Fruit fly (Drosophila melanogaster) whole organism, embryonic: ENCODE measurements around the gene miple2.

Source experiments
- ATbp ChIP-seq: fragments of 200-800 bp; sonication (Bioruptor generic); optimal IDR thresholded peaks from 2 replicates; lab custom pipeline; 2017; ENCODE audit warnings: missing biosample characterization, mild to moderate bottlenecking, missing genetic modification characterization, missing genetic modification reagents
- Asciz ChIP-seq: fragments of 200-800 bp; sonication (Bioruptor generic); optimal IDR thresholded peaks from 2 replicates; lab custom pipeline; 2017; ENCODE audit warnings: missing biosample characterization, mild to moderate bottlenecking, missing genetic modification characterization, missing genetic modification reagents
- BtbVII ChIP-seq: fragments of 200-800 bp; sonication (Bioruptor generic); optimal IDR thresholded peaks from 3 replicates; lab custom pipeline; 2017; ENCODE audit warnings: missing biosample characterization, mild to moderate bottlenecking, missing genetic modification characterization
- CG10147 ChIP-seq: fragments of 200-800 bp; sonication (Bioruptor generic); optimal IDR thresholded peaks from 2 replicates; lab custom pipeline; 2019; ENCODE audit warnings: missing biosample characterization, mild to moderate bottlenecking, missing genetic modification characterization, moderate library complexity
- CG11696 ChIP-seq: fragments of 200-800 bp; sonication (Bioruptor generic); IDR thresholded peaks from 2 replicates; pipeline ENCODE4 v1.3.6; 2022; ENCODE audit warnings: missing biosample characterization, missing genetic modification characterization
- CG11723 ChIP-seq: fragments of 200-800 bp; sonication (Bioruptor generic); optimal IDR thresholded peaks from 2 replicates; lab custom pipeline; 2017; ENCODE audit warnings: missing biosample characterization, mild to moderate bottlenecking, missing genetic modification characterization
- CG12744 ChIP-seq: fragments of 200-800 bp; sonication (Bioruptor generic); optimal IDR thresholded peaks from 2 replicates; lab custom pipeline; 2016; ENCODE audit warnings: missing biosample characterization, missing genetic modification characterization
- CG13775 ChIP-seq: fragments of 200-800 bp; sonication (Bioruptor generic); optimal IDR thresholded peaks from 3 replicates; lab custom pipeline; 2017; ENCODE audit warnings: missing biosample characterization, mild to moderate bottlenecking, missing genetic modification characterization
- CG14965 ChIP-seq: fragments of 200-800 bp; sonication (Bioruptor generic); optimal IDR thresholded peaks from 2 replicates; lab custom pipeline; 2016; ENCODE audit warnings: missing biosample characterization, missing genetic modification characterization, borderline replicate concordance
- CG17829 ChIP-seq: fragments of 200-800 bp; optimal IDR thresholded peaks from 2 replicates; lab custom pipeline; 2019; ENCODE audit warnings: missing biosample characterization, mild to moderate bottlenecking, missing genetic modification characterization, moderate library complexity
- CG31224 ChIP-seq: fragments of 200-800 bp; sonication (Bioruptor generic); IDR thresholded peaks from 2 replicates; pipeline ENCODE4 v1.3.6; 2022; ENCODE audit warnings: missing biosample characterization, missing genetic modification characterization
- CG34422 ChIP-seq: fragments of 200-800 bp; sonication (Bioruptor generic); IDR thresholded peaks from 3 replicates; pipeline ENCODE4 v1.3.6; 2022; ENCODE audit warnings: missing biosample characterization, missing genetic modification characterization
- CG3726 ChIP-seq: fragments of 200-800 bp; sonication (Bioruptor generic); IDR thresholded peaks from 3 replicates; pipeline ENCODE4, ENCODE4 v1.3.6; 2022; ENCODE audit warnings: missing biosample characterization, missing genetic modification characterization
- CG6654 ChIP-seq: fragments of 200-800 bp; sonication (Bioruptor generic); optimal IDR thresholded peaks from 2 replicates; lab custom pipeline; 2017; ENCODE audit warnings: missing biosample characterization, mild to moderate bottlenecking, missing genetic modification characterization
- CG6683 ChIP-seq: fragments of 200-800 bp; sonication (Bioruptor generic); optimal IDR thresholded peaks from 2 replicates; lab custom pipeline; 2017; ENCODE audit warnings: missing biosample characterization, mild to moderate bottlenecking, missing genetic modification characterization, missing genetic modification reagents
- CG7271 ChIP-seq: fragments of 200-800 bp; sonication (Bioruptor generic); optimal IDR thresholded peaks from 2 replicates; lab custom pipeline; 2018; ENCODE audit warnings: missing biosample characterization, mild to moderate bottlenecking, missing genetic modification characterization, moderate library complexity
- CG7357 ChIP-seq: fragments of 200-800 bp; sonication (Bioruptor generic); IDR thresholded peaks from 3 replicates; pipeline ENCODE4 v1.3.6; 2022; ENCODE audit warnings: missing biosample characterization, missing genetic modification characterization
- CHES-1-like ChIP-seq: fragments of 200-800 bp; sonication (Bioruptor generic); optimal IDR thresholded peaks from 2 replicates; lab custom pipeline; 2016; ENCODE audit warnings: missing biosample characterization, missing genetic modification characterization
- CTCF ChIP-seq: fragments of 200-800 bp; sonication (Bioruptor generic); optimal IDR thresholded peaks from 2 replicates; lab custom pipeline; 2017; ENCODE audit warnings: missing biosample characterization, mild to moderate bottlenecking, missing genetic modification characterization, moderate library complexity
- Doc3 ChIP-seq: fragments of 200-800 bp; sonication (Bioruptor generic); IDR thresholded peaks from 3 replicates; pipeline ENCODE4 v1.3.6; 2022; ENCODE audit warnings: missing biosample characterization, missing genetic modification characterization; ENCODE audit not compliant: partially characterized antibody
- Eip74EF ChIP-seq, 2 experiments: fragments of 200-800 bp in 1 of 2; fragments of >200 bp in 1 of 2; sonication (Bioruptor generic) in 1 of 2; optimal IDR thresholded peaks; 2 replicates each; lab custom pipeline; 2017 to 2019; ENCODE audit warnings: missing biosample characterization in 2 of 2, missing genetic modification characterization in 2 of 2, mild to moderate bottlenecking in 1 of 2, moderate library complexity in 1 of 2
- Hr51 ChIP-seq, 2 experiments: fragments of 200-800 bp; sonication (Bioruptor generic); optimal IDR thresholded peaks; 2 replicates in 1 of 2; 3 replicates in 1 of 2; lab custom pipeline; 2016 to 2018; ENCODE audit warnings: missing biosample characterization in 2 of 2, missing genetic modification characterization in 2 of 2, mild to moderate bottlenecking in 1 of 2, moderate library complexity in 1 of 2
- Lim3 ChIP-seq: fragments of 200-800 bp; sonication (Bioruptor generic); IDR thresholded peaks from 2 replicates; pipeline ENCODE4 v1.3.6; 2022; ENCODE audit warnings: missing biosample characterization, missing genetic modification characterization
- Lpt ChIP-seq: fragments of >200 bp; optimal IDR thresholded peaks from 2 replicates; lab custom pipeline; 2018; ENCODE audit warnings: missing biosample characterization, missing genetic modification characterization
- Mes4 ChIP-seq: fragments of 200-800 bp; sonication (Bioruptor generic); optimal IDR thresholded peaks from 2 replicates; lab custom pipeline; 2016; ENCODE audit warnings: missing biosample characterization, missing genetic modification characterization
- NK7.1 ChIP-seq: fragments of 200-800 bp; sonication (Bioruptor generic); optimal IDR thresholded peaks from 3 replicates; lab custom pipeline; 2016; ENCODE audit warnings: missing biosample characterization, missing genetic modification characterization
- Rx ChIP-seq: fragments of 200-800 bp; sonication (Bioruptor generic); IDR thresholded peaks from 2 replicates; pipeline ENCODE4 v1.3.6; 2022; ENCODE audit warnings: missing biosample characterization, missing genetic modification characterization
- Scr ChIP-seq: fragments of 200-800 bp; sonication (Bioruptor generic); IDR thresholded peaks from 2 replicates; pipeline ENCODE4 v1.3.6; 2022; ENCODE audit warnings: missing biosample characterization, missing genetic modification characterization; ENCODE audit not compliant: partially characterized antibody
- Sox100B ChIP-seq: fragments of 200-800 bp; sonication (Bioruptor generic); optimal IDR thresholded peaks from 3 replicates; lab custom pipeline; 2018; ENCODE audit warnings: missing biosample characterization, mild to moderate bottlenecking, missing genetic modification characterization
- Vsx1 ChIP-seq: fragments of 200-800 bp; sonication (Bioruptor generic); optimal IDR thresholded peaks from 2 replicates; lab custom pipeline; 2017; ENCODE audit warnings: missing biosample characterization, mild to moderate bottlenecking, missing genetic modification characterization, missing genetic modification reagents
- dimm ChIP-seq: fragments of 200-800 bp; sonication (Bioruptor generic); IDR thresholded peaks from 2 replicates; pipeline ENCODE4 v1.3.6; 2022; ENCODE audit warnings: missing biosample characterization, missing genetic modification characterization
- dpn ChIP-seq, 2 experiments: fragments of 200-800 bp; sonication (Bioruptor generic); optimal IDR thresholded peaks; 3 replicates each; lab custom pipeline; 2016; ENCODE audit warnings: missing biosample characterization in 2 of 2, missing genetic modification characterization in 2 of 2
- ewg ChIP-seq: fragments of 200-800 bp; sonication (Bioruptor generic); optimal IDR thresholded peaks from 3 replicates; lab custom pipeline; 2017; ENCODE audit warnings: mild to moderate bottlenecking, missing biosample characterization, missing genetic modification reagents, missing genetic modification characterization
- gcm ChIP-seq: fragments of 200-800 bp; sonication (Bioruptor generic); optimal IDR thresholded peaks from 2 replicates; lab custom pipeline; 2019; ENCODE audit warnings: missing biosample characterization, mild to moderate bottlenecking, missing genetic modification characterization, moderate library complexity
- hb ChIP-seq: fragments of 200-800 bp; sonication (Bioruptor generic); IDR thresholded peaks from 3 replicates; pipeline ENCODE4 v1.3.6; 2022; ENCODE audit warnings: missing biosample characterization, missing genetic modification characterization; ENCODE audit not compliant: partially characterized antibody
- hbn ChIP-seq: fragments of 200-800 bp; sonication (Bioruptor generic); IDR thresholded peaks from 2 replicates; pipeline ENCODE4 v1.3.6; 2022; ENCODE audit warnings: missing biosample characterization, missing genetic modification characterization; ENCODE audit not compliant: partially characterized antibody
- ken ChIP-seq: fragments of 200-800 bp; sonication (Bioruptor generic); IDR thresholded peaks from 3 replicates; pipeline ENCODE4 v1.3.6; 2022; ENCODE audit warnings: missing biosample characterization, missing genetic modification characterization
- knrl ChIP-seq: fragments of 200-800 bp; sonication (Bioruptor generic); IDR thresholded peaks from 3 replicates; pipeline ENCODE4 v1.3.6; 2022; ENCODE audit warnings: missing biosample characterization, missing genetic modification characterization; ENCODE audit not compliant: partially characterized antibody
- lilli ChIP-seq: fragments of 200-800 bp; sonication (Bioruptor generic); optimal IDR thresholded peaks from 3 replicates; lab custom pipeline; 2016; ENCODE audit warnings: missing biosample characterization, missing genetic modification characterization
- nerfin-1 ChIP-seq: fragments of 200-800 bp; sonication (Bioruptor generic); optimal IDR thresholded peaks from 3 replicates; lab custom pipeline; 2019; ENCODE audit warnings: missing biosample characterization, mild to moderate bottlenecking, missing genetic modification characterization, moderate library complexity
- nmo ChIP-seq: fragments of 200-800 bp; sonication (Bioruptor generic); optimal IDR thresholded peaks from 2 replicates; lab custom pipeline; 2018; ENCODE audit warnings: missing biosample characterization, mild to moderate bottlenecking, missing genetic modification characterization, moderate library complexity
- sim ChIP-seq: fragments of 200-800 bp; sonication (Bioruptor generic); IDR thresholded peaks from 2 replicates; pipeline ENCODE4 v1.3.6; 2022; ENCODE audit warnings: missing biosample characterization, missing genetic modification characterization
- toy ChIP-seq: fragments of 200-800 bp; sonication (Bioruptor generic); IDR thresholded peaks from 2 replicates; pipeline ENCODE4 v1.3.6; 2022; ENCODE audit warnings: missing biosample characterization, missing genetic modification characterization
- vvl ChIP-seq: fragments of 200-800 bp; sonication (Bioruptor generic); IDR thresholded peaks from 2 replicates; pipeline ENCODE4 v1.3.6; 2022; ENCODE audit warnings: missing biosample characterization, missing genetic modification characterization
- zfh1 ChIP-seq: fragments of 200-800 bp; sonication (Bioruptor generic); IDR thresholded peaks from 3 replicates; pipeline ENCODE4 v1.3.6; 2022; ENCODE audit warnings: missing biosample characterization, missing genetic modification characterization

Gene miple2

dm6 chr3L:223019-223902 is 47.7 kb upstream of the miple2 start, which contains the start of the genes pyx and CG33229 (continued):
- peak; percentile 71 to 84 for TF ChIP-seq Hr51 (GFP tag; optimal IDR thresholded peaks at IDR 0.05; lab: Kevin White, UChicago)
- peak; percentile 26 for TF ChIP-seq CTCF (GFP tag; lab: Kevin White, UChicago)
- TF ChIP-seq ATbp: peak; percentile 57
- no peak for TF ChIP-seq CG7271 (tag; lab: Kevin White, UChicago)
- TF ChIP-seq Eip74EF (GFP tag; optimal IDR thresholded peaks at IDR 0.05; lab: Kevin White, UChicago): no peak
- peak; percentile 67 for TF ChIP-seq zfh1
- TF ChIP-seq BtbVII (GFP tag; lab: Kevin White, UChicago): peak; percentile 62
- TF ChIP-seq toy (GFP tag; lab: Robert Waterston, UW): peak; percentile 55; the same call in 1 of the 2 replicates
- peak; percentile 57 for TF ChIP-seq Mes4
- TF ChIP-seq Scr (GFP tag; lab: Robert Waterston, UW): peak; percentile 19; the same call in 1 of the 2 replicates
- TF ChIP-seq hb (GFP tag; lab: Robert Waterston, UW): no peak
- peak; percentile 62 for TF ChIP-seq nerfin-1 (tag; lab: Kevin White, UChicago)
- peak; percentile 90 for TF ChIP-seq CG13775 (GFP tag; lab: Kevin White, UChicago)
- TF ChIP-seq CG14965: no peak
- TF ChIP-seq hbn (GFP tag; lab: Robert Waterston, UW): no peak
- no peak for TF ChIP-seq Lpt (GFP tag; lab: Kevin White, UChicago)
- TF ChIP-seq ken (GFP tag; lab: Robert Waterston, UW): peak; percentile 62
- no peak for TF ChIP-seq Vsx1 (GFP tag; lab: Kevin White, UChicago)
- TF ChIP-seq NK7.1 (GFP tag; lab: Kevin White, UChicago): peak; percentile 45
- TF ChIP-seq ewg (GFP tag; lab: Kevin White, UChicago): peak; percentile 66
- TF ChIP-seq dpn (GFP tag; optimal IDR thresholded peaks at IDR 0.05; lab: Kevin White, UChicago): peak; percentile 83 to 90
- TF ChIP-seq CG6654 (GFP tag; lab: Kevin White, UChicago): peak; percentile 69
- peak; percentile 77 for TF ChIP-seq CG7357 (GFP tag; lab: Robert Waterston, UW)
- TF ChIP-seq Rx (GFP tag; lab: Robert Waterston, UW): peak; percentile 56
- TF ChIP-seq dimm (GFP tag; lab: Robert Waterston, UW): peak; percentile 38; the same call in 1 of the 2 replicates
- no peak; the same call in 1 of the 2 replicates for TF ChIP-seq Lim3 (GFP tag; lab: Robert Waterston, UW)
- peak; percentile 71 for TF ChIP-seq CG11696 (GFP tag; lab: Robert Waterston, UW)
- TF ChIP-seq Asciz (GFP tag; lab: Kevin White, UChicago): peak; percentile 64
- TF ChIP-seq CHES-1-like (GFP tag; lab: Kevin White, UChicago): peak; percentile 85

- TF ChIP-seq CG31224 (GFP tag; lab: Robert Waterston, UW) (peak; percentile 36; the same call in 1 of the 2 replicates), CG10147 (no peak), CG3726 (GFP tag; lab: Robert Waterston, UW) (0 out of 3 replicates have a peak, but pooled peaks have one; percentile 11), nmo (GFP tag; lab: Kevin White, UChicago) (peak; percentile 14), vvl (GFP tag; lab: Robert Waterston, UW) (peak; percentile 39), knrl (GFP tag; lab: Robert Waterston, UW) (0 out of 3 replicates have a peak, but pooled peaks have one; percentile 36), Doc3 (GFP tag; lab: Robert Waterston, UW) (no peak), Sox100B (peak; percentile 20), gcm (peak; percentile 52), sim (GFP tag; lab: Robert Waterston, UW) (peak; percentile 51; the same call in 1 of the 2 replicates), CG6683 (GFP tag; lab: Kevin White, UChicago) (no peak), CG12744 (peak; percentile 32), CG34422 (GFP tag; lab: Robert Waterston, UW) (peak; percentile 76), CG17829 (tag; lab: Kevin White, UChicago) (no peak), CG11723 (GFP tag; lab: Kevin White, UChicago) (no peak), lilli (GFP tag; lab: Kevin White, UChicago) (peak; percentile 78)
Observed at dm6 chr3L:224004-224951, 46.7 kb upstream of the miple2 start.
